Fruit fly (Drosophila melanogaster) whole organism, embryonic: Measurements from ENCODE around the gene Nplp3.

Experiments
- Dad ChIP-seq: fragments of 200-800 bp; sonication (Bioruptor generic); optimal IDR thresholded peaks from 3 replicates; lab custom pipeline; 2016; ENCODE audit warnings: missing biosample characterization, missing genetic modification characterization
- eyg ChIP-seq: fragments of 200-800 bp; sonication (Bioruptor generic); optimal IDR thresholded peaks from 3 replicates; lab custom pipeline; 2016; ENCODE audit warnings: missing biosample characterization, missing genetic modification characterization
- sima ChIP-seq: fragments of 200-800 bp; sonication (Bioruptor generic); optimal IDR thresholded peaks from 2 replicates; lab custom pipeline; 2016; ENCODE audit warnings: missing biosample characterization, missing genetic modification characterization

- no peak for TF ChIP-seq sima
- TF ChIP-seq Dad (GFP tag; lab: Kevin White, UChicago) = no peak
- no peak for TF ChIP-seq eyg
These were observed 22.4 kb upstream of the Nplp3 start, which contains the start of gene CG4962 for dm6 chr3L:16295447-16295846.
